Fruit fly (Drosophila melanogaster): Measurements from ENCODE around the gene CG4119.
A peak's percentile ranks its signal among the peaks of the same experiment; 100 is the strongest.

CG4119 gene

dm6 chrX:5637543-5637942, 28.3 kb upstream of the CG4119 start:
- TF ChIP-seq CG6854 (GFP tag; optimal IDR thresholded peaks at IDR 0.05) (no peak), CG10321 (GFP tag; IDR thresholded peaks at IDR 0.05) (peak; percentile 63; the same call in 1 of the 2 replicates), CG43689 (GFP tag; IDR thresholded peaks at IDR 0.05) (no peak), Med (GFP tag) (peak; percentile 47), CG32772 (GFP tag; IDR thresholded peaks at IDR 0.05) (no peak), ken (GFP tag; IDR thresholded peaks at IDR 0.05) (no peak), ewg (GFP tag; optimal IDR thresholded peaks at IDR 0.05) (peak; percentile 91), psq (GFP tag; optimal IDR thresholded peaks at IDR 0.05) (no peak), Hr51 (GFP tag; optimal IDR thresholded peaks at IDR 0.05) (peak in 1 of 2 experiments; percentile 7), CG1832 (GFP tag; optimal IDR thresholded peaks at IDR 0.05) (peak; percentile 90), Trl (optimal IDR thresholded peaks at IDR 0.05) (peak; percentile 57 to 72), Trl (GFP tag; optimal IDR thresholded peaks at IDR 0.05) (no peak), CG13775 (GFP tag; optimal IDR thresholded peaks at IDR 0.05) (no peak), chinmo (GFP tag; IDR thresholded peaks at IDR 0.05; ENCODE audit: partially characterized antibody) (0 out of 4 replicates have a peak, but pooled peaks have one; percentile 20), Jarid2 (GFP tag; optimal IDR thresholded peaks at IDR 0.05) (no peak), sqz (GFP tag; optimal IDR thresholded peaks at IDR 0.05) (no peak), BEAF-32 (GFP tag; optimal IDR thresholded peaks at IDR 0.05) (no peak), sisA (GFP tag; IDR thresholded peaks at IDR 0.05) (no peak), CG9797 (GFP tag; optimal IDR thresholded peaks at IDR 0.05) (no peak), Nf-YC (tag; optimal IDR thresholded peaks at IDR 0.05) (peak; percentile 54)

dm6 chrX:5638588-5638987, 27.3 kb upstream of the CG4119 start:
- no peak for TF ChIP-seq nerfin-1 (tag; optimal IDR thresholded peaks at IDR 0.05)
- no peak for TF ChIP-seq pfk (GFP tag; optimal IDR thresholded peaks at IDR 0.05)
- TF ChIP-seq Mad (GFP tag; optimal IDR thresholded peaks at IDR 0.05), result peak; percentile 9
- peak; percentile 22; the same call in 1 of the 2 replicates for TF ChIP-seq Gsc (GFP tag; IDR thresholded peaks at IDR 0.05)
- no peak for TF ChIP-seq ash1 (GFP tag; optimal IDR thresholded peaks at IDR 0.05)
- TF ChIP-seq CG7271 (tag; optimal IDR thresholded peaks at IDR 0.05), result no peak
- TF ChIP-seq CG6689 (GFP tag; IDR thresholded peaks at IDR 0.05), result peak; percentile 52
- TF ChIP-seq en (GFP tag; optimal IDR thresholded peaks at IDR 0.05), result no peak
- TF ChIP-seq Sin3A (optimal IDR thresholded peaks at IDR 0.05), result no peak
- no peak for TF ChIP-seq CG13287 (GFP tag; IDR thresholded peaks at IDR 0.05; ENCODE audit: partially characterized antibody)
- no peak for TF ChIP-seq sc (optimal IDR thresholded peaks at IDR 0.05)
- no peak for TF ChIP-seq sc (GFP tag; optimal IDR thresholded peaks at IDR 0.05)
- no peak for TF ChIP-seq fru (optimal IDR thresholded peaks at IDR 0.05)
- TF ChIP-seq al (GFP tag; IDR thresholded peaks at IDR 0.05), result no peak
- TF ChIP-seq Hmr (GFP tag; optimal IDR thresholded peaks at IDR 0.05), result peak; percentile 58
- no peak for TF ChIP-seq Opbp (GFP tag; IDR thresholded peaks at IDR 0.05; ENCODE audit: partially characterized antibody)
- TF ChIP-seq Dip3 (GFP tag; optimal IDR thresholded peaks at IDR 0.05), result peak; percentile 44
- peak; percentile 34; the same call in 1 of the 2 replicates for TF ChIP-seq MBD-R2 (GFP tag; IDR thresholded peaks at IDR 0.05)
- TF ChIP-seq CG14860 (GFP tag; IDR thresholded peaks at IDR 0.05; ENCODE audit: partially characterized antibody), result no peak
- TF ChIP-seq CG11695 (GFP tag; IDR thresholded peaks at IDR 0.05), result peak; percentile 51; the same call in 1 of the 3 replicates
- TF ChIP-seq CG8359 (GFP tag; optimal IDR thresholded peaks at IDR 0.05; ENCODE audit: borderline replicate concordance), result no peak
- peak; percentile 57; the same call in 2 of the 3 replicates for TF ChIP-seq CG14050 (GFP tag; IDR thresholded peaks at IDR 0.05)
- TF ChIP-seq CG2678 (tag; optimal IDR thresholded peaks at IDR 0.05), result peak; percentile 72
- TF ChIP-seq CG10209 (GFP tag; optimal IDR thresholded peaks at IDR 0.05), result peak; percentile 20
- peak; percentile 13 for TF ChIP-seq CG1792 (GFP tag; optimal IDR thresholded peaks at IDR 0.05)
- TF ChIP-seq chm (GFP tag; IDR thresholded peaks at IDR 0.05), result peak; percentile 69
- TF ChIP-seq CG12236 (GFP tag; optimal IDR thresholded peaks at IDR 0.05), result no peak
- peak; percentile 28 for TF ChIP-seq CG30403 (GFP tag; optimal IDR thresholded peaks at IDR 0.05)
- TF ChIP-seq salm (tag; optimal IDR thresholded peaks at IDR 0.05), result peak; percentile 12
- TF ChIP-seq prd (optimal IDR thresholded peaks at IDR 0.05), result no peak
- peak; percentile 67 for TF ChIP-seq prd (GFP tag; IDR thresholded peaks at IDR 0.05)
- TF ChIP-seq nom (GFP tag; optimal IDR thresholded peaks at IDR 0.05), result no peak

Measured in whole organism, embryonic.